Fruit fly (Drosophila melanogaster): ENCODE measurements around the gene Proc-R.

Gene Proc-R

DNA sequence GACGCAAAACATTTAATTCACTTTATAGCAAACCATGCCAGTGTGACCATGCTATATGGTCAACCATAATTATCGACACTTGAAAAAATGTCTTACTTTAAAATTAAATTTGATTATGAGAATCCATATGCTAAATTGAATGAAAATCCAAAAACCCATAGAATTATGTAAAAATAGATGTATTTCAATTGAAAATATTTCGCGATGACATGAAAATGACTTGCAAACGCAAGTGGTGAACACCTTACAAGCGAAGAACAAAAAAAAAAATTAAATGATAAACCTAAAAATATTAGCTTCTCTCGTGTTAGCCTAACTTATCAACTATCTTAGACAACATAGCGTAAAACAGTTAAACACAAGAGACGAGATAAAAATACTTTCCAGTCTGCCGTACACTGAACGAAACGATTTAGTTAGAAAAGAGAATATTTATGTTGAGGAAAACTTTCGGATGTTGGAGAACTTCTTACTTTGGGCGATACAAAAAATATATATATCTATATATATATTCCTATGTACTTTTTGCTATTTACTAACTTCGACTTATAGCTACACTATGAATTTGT lies 27.8 kb upstream of the Proc-R start (continued):
- TF ChIP-seq MESR4 (GFP tag; optimal IDR thresholded peaks at IDR 0.05) (no peak), CG15011 (GFP tag; optimal IDR thresholded peaks at IDR 0.05) (peak; percentile 28), stc (GFP tag; IDR thresholded peaks at IDR 0.05) (0 out of 2 replicates have a peak, but pooled peaks have one; percentile 36), fd64A (GFP tag; optimal IDR thresholded peaks at IDR 0.05) (peak; percentile 12), cato (GFP tag; optimal IDR thresholded peaks at IDR 0.05; ENCODE audit: borderline replicate concordance) (peak; percentile 39), crp (GFP tag; optimal IDR thresholded peaks at IDR 0.05) (peak in 1 of 2 experiments; percentile 44), lbe (GFP tag; optimal IDR thresholded peaks at IDR 0.05) (no peak), pho (GFP tag; optimal IDR thresholded peaks at IDR 0.05) (peak; percentile 22), lmd (GFP tag; IDR thresholded peaks at IDR 0.05) (peak; percentile 53), CG9727 (GFP tag; optimal IDR thresholded peaks at IDR 0.05) (peak; percentile 52), CG34376 (GFP tag; optimal IDR thresholded peaks at IDR 0.05) (no peak), CG14667 (GFP tag; IDR thresholded peaks at IDR 0.05) (0 out of 2 replicates have a peak, but pooled peaks have one; percentile 28), Drgx (GFP tag; IDR thresholded peaks at IDR 0.05) (peak; percentile 68), CG10431 (GFP tag; optimal IDR thresholded peaks at IDR 0.05) (no peak), CG34224 (GFP tag; IDR thresholded peaks at IDR 0.05; ENCODE audit: partially characterized antibody) (no peak), abd-A (tag; optimal IDR thresholded peaks at IDR 0.05) (no peak), salm (tag; optimal IDR thresholded peaks at IDR 0.05) (peak; percentile 33), CG17612 (GFP tag; IDR thresholded peaks at IDR 0.05) (no peak), nerfin-2 (GFP tag; IDR thresholded peaks at IDR 0.05; ENCODE audit: partially characterized antibody) (no peak), z (GFP tag; IDR thresholded peaks at IDR 0.05) (no peak), pnt (GFP tag; optimal IDR thresholded peaks at IDR 0.05) (peak; percentile 56), CG13123 (GFP tag; optimal IDR thresholded peaks at IDR 0.05) (no peak), cwo (GFP tag; optimal IDR thresholded peaks at IDR 0.05) (peak; percentile 24), pan (optimal IDR thresholded peaks at IDR 0.05) (no peak), pan (GFP tag; optimal IDR thresholded peaks at IDR 0.05 in 1 of 2, IDR thresholded peaks at IDR 0.05 in 1 of 2) (peak in 1 of 2 experiments; percentile 69), NC2β (GFP tag; optimal IDR thresholded peaks at IDR 0.05) (peak; percentile 24), al (GFP tag; IDR thresholded peaks at IDR 0.05) (peak; percentile 46), HLH54F (GFP tag; optimal IDR thresholded peaks at IDR 0.05) (peak; percentile 59), oc (tag; optimal IDR thresholded peaks at IDR 0.05) (no peak), CG15601 (tag; optimal IDR thresholded peaks at IDR 0.05) (no peak), CG32767 (GFP tag; IDR thresholded peaks at IDR 0.05) (no peak; the same call in 1 of the 2 replicates), Trl (optimal IDR thresholded peaks at IDR 0.05) (no peak), Trl (GFP tag; optimal IDR thresholded peaks at IDR 0.05) (peak; percentile 4), CG31224 (GFP tag; IDR thresholded peaks at IDR 0.05) (peak; percentile 27; the same call in 1 of the 2 replicates), Xbp1 (GFP tag; optimal IDR thresholded peaks at IDR 0.05) (peak; percentile 65), dysf (GFP tag; IDR thresholded peaks at IDR 0.05) (0 out of 3 replicates have a peak, but pooled peaks have one; percentile 22), Sin3A (optimal IDR thresholded peaks at IDR 0.05) (no peak), Nf-YB (GFP tag; optimal IDR thresholded peaks at IDR 0.05) (no peak), zf30C (GFP tag; optimal IDR thresholded peaks at IDR 0.05) (peak; percentile 90), tin (GFP tag; optimal IDR thresholded peaks at IDR 0.05) (peak; percentile 1), CG6654 (GFP tag; optimal IDR thresholded peaks at IDR 0.05) (peak; percentile 3), CG12104 (GFP tag; optimal IDR thresholded peaks at IDR 0.05) (no peak), trh (GFP tag; optimal IDR thresholded peaks at IDR 0.05) (peak; percentile 24), pros (GFP tag; optimal IDR thresholded peaks at IDR 0.05) (no peak), slbo (GFP tag; IDR thresholded peaks at IDR 0.05) (peak; percentile 66), NFAT (GFP tag; IDR thresholded peaks at IDR 0.05) (no peak), tgo (GFP tag; IDR thresholded peaks at IDR 0.05) (peak; percentile 51; the same call in 2 of the 3 replicates), otp (GFP tag; IDR thresholded peaks at IDR 0.05) (peak; percentile 60; the same call in 1 of the 3 replicates), Dip3 (GFP tag; optimal IDR thresholded peaks at IDR 0.05) (peak; percentile 64), CG16813 (GFP tag; IDR thresholded peaks at IDR 0.05; ENCODE audit: partially characterized antibody) (no peak), Rfx (GFP tag; IDR thresholded peaks at IDR 0.05) (peak; percentile 63)

Measured in whole organism, embryonic.